Fruit fly (Drosophila melanogaster) whole organism: ENCODE measurements around the gene Sec16.

Source experiments
- CG8478 ChIP-seq: fragments of >200 bp; optimal IDR thresholded peaks from 2 replicates; lab custom pipeline; 2018; ENCODE audit warnings: inconsistent platforms
- Dll ChIP-seq: fragments of >200 bp; optimal IDR thresholded peaks from 2 replicates; lab custom pipeline; 2017
- EcR ChIP-seq, 2 experiments: fragments of >200 bp; optimal IDR thresholded peaks; 2 replicates each; lab custom pipeline; 2017; ENCODE audit warnings: missing biosample characterization in 2 of 2, missing genetic modification characterization in 2 of 2, missing genetic modification reagents in 2 of 2
- pan ChIP-seq: fragments of >200 bp; optimal IDR thresholded peaks from 2 replicates; lab custom pipeline; 2017
- psq ChIP-seq: fragments of >200 bp; optimal IDR thresholded peaks from 2 replicates; lab custom pipeline; 2017
- usp ChIP-seq: fragments of >200 bp; optimal IDR thresholded peaks from 2 replicates; lab custom pipeline; 2017; ENCODE audit warnings: missing biosample characterization, missing genetic modification characterization, mixed read lengths

Sec16 gene

dm6 chrX:12591223-12592120 lies 4.4 kb upstream of the Sec16 start:
- TF ChIP-seq psq (lab: Kevin White, UChicago) (no peak), Dll (lab: Kevin White, UChicago) (no peak), pan (lab: Kevin White, UChicago) (no peak), CG8478 (lab: Kevin White, UChicago) (peak; percentile 9)

dm6 chrX:12592121-12592466 lies 3.8 kb upstream of the Sec16 start, which contains the start of gene LIMK1:
TSS of gene LIMK1 (minus strand) at chrX:12592193.
- TF ChIP-seq usp (GFP tag; lab: Kevin White, UChicago), result no peak
- TF ChIP-seq pan (lab: Kevin White, UChicago), result no peak
- TF ChIP-seq psq (lab: Kevin White, UChicago), result no peak
- no peak for TF ChIP-seq Dll (lab: Kevin White, UChicago)
- TF ChIP-seq EcR (GFP tag; optimal IDR thresholded peaks at IDR 0.05; lab: Kevin White, UChicago), result no peak
- no peak for TF ChIP-seq CG8478 (lab: Kevin White, UChicago)

DNA sequence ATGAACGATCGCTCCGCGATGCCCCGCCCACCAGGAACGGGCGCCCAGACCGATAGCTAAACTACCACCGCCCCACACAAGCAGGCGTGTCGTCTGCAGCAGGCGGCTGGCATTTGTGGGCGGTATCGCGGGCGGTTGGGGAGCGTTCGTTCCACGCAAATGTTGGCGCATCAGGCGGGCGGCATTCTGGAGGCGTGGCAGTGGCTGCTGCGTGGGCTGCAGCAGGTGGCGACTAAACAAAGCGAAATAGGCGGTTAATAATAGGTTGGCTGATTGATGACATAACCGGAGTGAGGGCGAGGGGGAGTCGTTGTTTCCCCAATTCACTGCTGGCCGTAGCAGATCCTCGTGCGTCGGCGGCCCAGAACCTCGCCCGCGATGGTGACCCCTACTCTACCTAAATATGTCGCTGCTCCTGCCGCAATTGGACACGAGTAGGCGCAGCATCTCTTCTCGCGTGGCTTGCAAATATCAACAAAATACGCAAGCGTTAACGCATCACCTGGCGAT lies 692 bp upstream of the Sec16 start:
- TF ChIP-seq EcR (GFP tag; optimal IDR thresholded peaks at IDR 0.05; lab: Kevin White, UChicago) (no peak), Dll (lab: Kevin White, UChicago) (peak; percentile 30), psq (lab: Kevin White, UChicago) (no peak), CG8478 (lab: Kevin White, UChicago) (no peak)

dm6 chrX:12596353-12597107 lies 683 bp downstream of the Sec16 start:
- TF ChIP-seq EcR (GFP tag; optimal IDR thresholded peaks at IDR 0.05; lab: Kevin White, UChicago) (no peak), CG8478 (lab: Kevin White, UChicago) (peak; percentile 18), Dll (lab: Kevin White, UChicago) (no peak)

- TF ChIP-seq Dll (lab: Kevin White, UChicago), result no peak
- no peak for TF ChIP-seq EcR (GFP tag; optimal IDR thresholded peaks at IDR 0.05; lab: Kevin White, UChicago)
- no peak for TF ChIP-seq pan (lab: Kevin White, UChicago)
- no peak for TF ChIP-seq usp (GFP tag; lab: Kevin White, UChicago)
- no peak for TF ChIP-seq CG8478 (lab: Kevin White, UChicago)
- TF ChIP-seq psq (lab: Kevin White, UChicago), result no peak
These were observed 5.3 kb downstream of the Sec16 start for dm6 chrX:12600802-12601793.

- no peak for TF ChIP-seq CG8478 (lab: Kevin White, UChicago)
- no peak for TF ChIP-seq pan (lab: Kevin White, UChicago)
- no peak for TF ChIP-seq EcR (GFP tag; optimal IDR thresholded peaks at IDR 0.05; lab: Kevin White, UChicago)
- no peak for TF ChIP-seq Dll (lab: Kevin White, UChicago)
- no peak for TF ChIP-seq psq (lab: Kevin White, UChicago)
- no peak for TF ChIP-seq usp (GFP tag; lab: Kevin White, UChicago)
These were observed 15.9 kb downstream of the Sec16 start, which contains the start of the genes CG1463 and Fpgs1 for dm6 chrX:12611536-12612458. TSS of gene CG1463 (minus strand) at chrX:12611667. TSS of gene Fpgs1 (plus strand) at chrX:12611867.

DNA sequence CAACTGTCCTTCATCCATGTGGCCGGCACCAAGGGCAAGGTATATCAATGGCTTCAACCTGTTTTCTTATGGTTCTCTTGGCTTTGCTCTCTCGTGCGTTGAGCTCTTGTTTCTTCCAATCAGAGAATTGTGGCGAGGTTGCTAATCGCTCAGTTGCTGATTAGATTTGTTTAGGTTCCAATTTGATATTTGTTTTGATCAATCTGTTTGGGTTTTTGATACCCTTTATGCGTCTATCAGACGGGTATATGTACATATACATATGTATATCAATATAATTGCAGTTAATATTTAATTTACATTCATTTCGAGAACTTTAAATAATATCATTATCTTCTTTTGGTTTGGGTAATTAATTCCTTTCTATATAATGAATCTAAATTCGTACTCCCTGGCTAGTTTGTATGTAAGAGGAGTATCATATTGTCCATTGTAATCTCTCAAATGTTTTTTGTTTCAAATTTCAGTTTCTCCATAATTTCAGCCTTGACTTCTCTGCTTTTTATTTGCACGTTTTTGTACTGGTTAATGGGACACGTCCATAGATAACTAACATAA lies 17.5 kb downstream of the Sec16 start:
- TF ChIP-seq usp (GFP tag; lab: Kevin White, UChicago), result no peak
- TF ChIP-seq pan (lab: Kevin White, UChicago), result no peak
- no peak for TF ChIP-seq psq (lab: Kevin White, UChicago)
- TF ChIP-seq EcR (GFP tag; optimal IDR thresholded peaks at IDR 0.05; lab: Kevin White, UChicago), result no peak
- no peak for TF ChIP-seq Dll (lab: Kevin White, UChicago)
- no peak for TF ChIP-seq CG8478 (lab: Kevin White, UChicago)

DNA sequence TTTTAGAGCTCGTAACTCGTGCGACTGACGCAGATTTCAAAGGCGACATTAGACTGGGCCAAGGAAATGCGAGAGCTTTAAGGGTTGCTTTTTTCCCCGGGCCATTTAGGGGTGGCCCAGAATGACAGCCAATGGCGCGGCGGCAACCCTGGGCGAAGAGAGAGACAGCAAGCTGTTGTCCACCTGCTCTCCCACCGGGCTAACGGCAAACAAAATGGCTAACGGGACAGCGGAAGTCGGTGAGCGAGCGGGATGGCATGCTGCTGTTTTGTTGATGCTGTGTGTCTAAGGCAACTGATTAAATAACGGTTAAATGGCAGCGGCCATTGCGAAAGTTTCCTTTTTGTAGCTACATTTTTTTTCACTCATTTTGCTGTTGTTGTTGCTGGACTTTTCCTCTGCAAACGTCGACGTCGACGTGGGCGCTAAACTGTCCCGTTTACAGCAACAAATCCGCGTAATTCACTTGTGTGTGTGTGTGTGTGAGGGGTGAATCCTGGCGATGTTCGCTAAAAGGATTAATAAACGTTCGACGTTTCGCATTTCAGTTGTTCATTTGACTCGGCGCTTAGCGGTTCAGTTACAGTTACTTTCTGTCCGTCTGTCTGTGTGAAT lies 20.0 kb downstream of the Sec16 start, which contains the start of gene CG11085:
TSS of gene CG11085 (plus strand) at position 565 of the 615 bp plus-strand sequence.
- TF ChIP-seq psq (lab: Kevin White, UChicago), result no peak

- TF ChIP-seq Dll (lab: Kevin White, UChicago) (no peak), usp (GFP tag; lab: Kevin White, UChicago) (no peak), EcR (GFP tag; optimal IDR thresholded peaks at IDR 0.05; lab: Kevin White, UChicago) (no peak), pan (lab: Kevin White, UChicago) (no peak), psq (lab: Kevin White, UChicago) (no peak), CG8478 (lab: Kevin White, UChicago) (no peak)
These were observed 25.8 kb downstream of the Sec16 start for dm6 chrX:12621640-12622039.
